Fruit fly (Drosophila melanogaster) ovary, adult (tissue): ENCODE results near the gene CG33673.

Source experiments
- CG17801 ChIP-seq: fragments of 200-800 bp; optimal IDR thresholded peaks from 2 replicates; lab custom pipeline; 2019; ENCODE audit warnings: missing biosample characterization, mild to moderate bottlenecking, missing genetic modification characterization, moderate library complexity; ENCODE audit not compliant: partially characterized antibody

CG33673 gene

dm6 chr2L:1946628-1947027, at the start of gene CG33673:
TSS of gene CG33673 (minus strand) at chr2L:1946728.
- TF ChIP-seq CG17801 (GFP tag; lab: Kevin White, UChicago), result no peak

DNA sequence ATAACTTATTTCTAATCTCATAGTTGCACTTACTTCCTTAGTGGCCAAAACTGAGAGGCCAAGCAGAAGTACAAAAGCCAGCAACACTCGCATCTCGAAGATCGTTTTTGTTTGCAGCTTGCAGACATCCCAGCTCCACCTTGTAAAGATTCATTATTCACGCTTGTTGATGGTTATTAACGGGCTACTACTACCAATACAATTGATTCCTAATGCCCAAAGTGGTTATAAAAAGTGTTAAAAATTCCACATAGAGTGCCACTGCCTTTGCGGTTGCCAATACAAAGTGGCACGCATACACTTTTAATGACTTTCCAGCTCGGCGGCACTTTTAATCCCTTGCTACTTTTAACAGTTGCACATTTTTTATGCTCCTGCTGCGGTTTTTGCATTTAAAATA, 45.5 kb upstream of the CG33673 start, which contains the start of gene Obp22a:
Gene Obp22a (minus strand): TSS at position 101 of the 400 bp plus-strand sequence.
- TF ChIP-seq CG17801 (GFP tag; lab: Kevin White, UChicago), result no peak

DNA sequence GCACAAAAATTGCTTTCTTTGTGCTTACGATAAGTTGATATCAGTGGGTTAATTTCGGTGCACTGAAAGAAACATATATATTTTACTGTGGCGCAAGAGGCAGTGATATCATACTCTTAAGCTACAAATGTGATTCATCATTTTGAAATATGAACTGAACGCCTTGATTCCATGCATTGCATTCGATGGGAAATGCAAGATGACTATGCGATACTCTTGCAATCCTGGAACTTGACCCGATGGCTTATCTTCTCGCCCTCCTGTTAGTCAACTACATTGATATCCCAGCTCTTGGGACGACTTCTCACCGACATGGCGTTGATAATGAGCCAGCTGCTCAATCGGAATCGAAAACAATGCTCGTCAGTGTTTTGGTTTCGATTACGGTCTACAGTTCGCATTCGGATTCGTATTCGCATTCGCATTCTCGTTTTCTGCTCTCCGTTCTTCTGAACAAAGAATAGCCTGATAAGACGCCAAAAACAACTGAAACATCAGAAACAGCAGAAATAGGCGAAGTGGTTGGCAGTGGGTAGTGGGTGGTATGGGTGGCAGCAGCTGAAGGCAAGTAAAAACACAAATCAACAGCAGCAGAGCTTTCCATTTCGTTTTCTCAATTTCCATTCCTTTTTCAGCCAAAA, 42.9 kb upstream of the CG33673 start:
- peak; percentile 19 for TF ChIP-seq CG17801 (GFP tag; lab: Kevin White, UChicago)

dm6 chr2L:1988192-1988561, 41.6 kb upstream of the CG33673 start, which contains the start of gene Npc2a:
TSS of gene Npc2a (plus strand) at chr2L:1988290.
- peak; percentile 16 for TF ChIP-seq CG17801 (GFP tag; lab: Kevin White, UChicago)

- peak; percentile 42 for TF ChIP-seq CG17801 (GFP tag; lab: Kevin White, UChicago)
Observed at dm6 chr2L:1987434-1988191, 41.1 kb upstream of the CG33673 start, which contains the start of gene Got2. TSS of gene Got2 (minus strand) at chr2L:1987758.

dm6 chr2L:1986343-1987280, 40.1 kb upstream of the CG33673 start:
- peak; percentile 18 for TF ChIP-seq CG17801 (GFP tag; lab: Kevin White, UChicago)

dm6 chr2L:1981726-1982367, 35.3 kb upstream of the CG33673 start, which contains the start of gene CG7289:
TSS of gene CG7289 (plus strand) at chr2L:1982217.
- peak; percentile 24 for TF ChIP-seq CG17801 (GFP tag; lab: Kevin White, UChicago)

dm6 chr2L:1980708-1981339, 34.3 kb upstream of the CG33673 start, which contains the start of the genes CG15356 and CG15362:
TSS of gene CG15356 (minus strand) at chr2L:1980755.
TSS of gene CG15362 (plus strand) at chr2L:1981176.
- peak; percentile 34 for TF ChIP-seq CG17801 (GFP tag; lab: Kevin White, UChicago)

DNA sequence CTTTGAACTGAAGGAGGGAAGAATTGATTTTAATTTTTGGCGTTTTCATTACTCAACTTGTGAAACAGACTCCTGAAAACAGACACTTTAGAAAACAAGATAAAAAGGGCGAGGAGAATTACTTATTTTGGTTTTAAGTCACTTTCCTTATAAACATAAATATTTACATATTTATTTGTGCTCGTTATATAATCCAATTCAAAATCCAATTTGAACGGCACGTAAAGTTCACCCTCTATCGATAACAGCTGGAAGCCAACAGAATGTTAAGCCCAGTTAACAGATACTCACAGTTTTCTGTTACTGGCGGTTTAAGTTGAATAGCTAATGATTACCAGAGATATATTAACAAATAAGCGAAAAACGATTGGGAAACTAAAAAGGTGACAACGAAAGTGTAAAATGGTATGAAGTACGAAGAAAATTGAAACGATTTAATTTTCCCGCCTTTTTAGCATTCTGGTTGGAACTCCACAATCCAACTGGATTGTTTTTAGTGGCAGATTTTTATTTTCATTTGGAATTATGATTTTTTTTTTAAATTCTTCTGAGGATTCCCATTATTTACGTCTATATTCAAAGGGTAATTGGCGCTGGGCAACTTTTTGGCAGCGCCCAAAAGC, 32.8 kb upstream of the CG33673 start:
- TF ChIP-seq CG17801 (GFP tag; lab: Kevin White, UChicago), result no peak

DNA sequence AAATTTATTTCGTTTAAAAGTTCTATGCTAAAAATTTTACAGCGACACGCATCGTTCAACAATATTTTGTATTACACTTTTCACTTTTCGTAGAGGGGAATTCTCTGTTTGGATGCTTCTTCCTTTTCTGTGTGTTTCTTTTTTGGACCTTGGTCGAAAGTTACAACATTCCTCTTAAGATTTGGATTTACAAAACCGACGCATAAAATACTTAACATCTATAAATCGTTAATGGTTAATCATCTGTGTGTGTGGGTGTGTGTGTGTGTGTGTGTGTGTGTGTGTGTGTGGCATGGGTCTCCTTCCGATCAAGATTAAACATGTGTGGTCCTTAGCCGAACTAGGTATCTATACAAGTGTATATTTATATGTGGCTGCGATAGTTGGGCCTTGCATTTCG, 28.9 kb upstream of the CG33673 start:
- TF ChIP-seq CG17801 (GFP tag; lab: Kevin White, UChicago), result no peak

- TF ChIP-seq CG17801 (GFP tag; lab: Kevin White, UChicago), result no peak
Observed at dm6 chr2L:1973957-1974356, 27.4 kb upstream of the CG33673 start, which contains the start of gene Der-1. TSS of gene Der-1 (plus strand) at chr2L:1973957.

DNA sequence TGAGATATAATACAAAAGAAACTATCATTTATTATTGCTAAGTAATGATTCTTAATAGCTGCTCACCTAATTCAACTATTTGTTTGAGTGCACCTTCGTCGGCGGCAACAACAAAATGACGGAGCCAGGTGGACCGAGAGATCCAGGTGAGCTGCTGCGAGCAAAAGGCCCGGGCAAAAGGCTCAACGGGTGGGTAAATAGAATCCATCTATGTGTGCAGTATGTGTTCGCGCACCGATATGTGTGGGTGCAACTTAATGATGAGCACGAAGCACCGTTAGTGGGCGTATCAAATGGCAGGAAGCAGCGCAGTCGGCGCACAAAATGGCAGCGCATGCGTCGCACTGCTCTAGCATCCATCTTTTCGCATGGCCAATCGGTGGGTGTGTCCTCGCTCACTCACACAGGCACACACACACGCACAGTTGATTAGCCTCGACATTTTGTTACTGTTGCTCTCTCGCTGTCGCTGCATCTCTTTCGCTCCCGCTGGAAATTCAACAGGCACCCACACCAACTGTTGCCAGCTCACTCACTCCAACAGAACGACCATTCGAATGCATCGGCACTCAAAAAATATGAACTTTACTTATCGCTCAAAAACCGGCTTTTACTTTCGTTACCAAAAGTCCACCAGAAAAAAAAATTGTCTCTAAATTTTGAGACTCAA, 26.1 kb upstream of the CG33673 start:
- no peak for TF ChIP-seq CG17801 (GFP tag; lab: Kevin White, UChicago)
